Fruit fly (Drosophila melanogaster) whole organism, adult: ENCODE results near the gene MED30.

Experiments used
- CG11617 ChIP-seq: fragments of 200-800 bp; sonication (Bioruptor generic); optimal IDR thresholded peaks from 2 replicates; lab custom pipeline; 2017; ENCODE audit warnings: mild to moderate bottlenecking, missing biosample characterization, missing genetic modification reagents, missing genetic modification characterization
- CG12768 ChIP-seq: fragments of 200-800 bp; sonication (Bioruptor generic); optimal IDR thresholded peaks from 2 replicates; lab custom pipeline; 2017; ENCODE audit warnings: missing biosample characterization, missing genetic modification characterization, mild to moderate bottlenecking, moderate library complexity, missing genetic modification reagents
- CG14711 ChIP-seq: fragments of 200-800 bp; sonication (Bioruptor generic); optimal IDR thresholded peaks from 2 replicates; lab custom pipeline; 2018; ENCODE audit warnings: missing biosample characterization, mild to moderate bottlenecking, missing genetic modification characterization, moderate library complexity
- CG1620 ChIP-seq: fragments of 200-800 bp; sonication (Bioruptor generic); optimal IDR thresholded peaks from 2 replicates; lab custom pipeline; 2016; ENCODE audit warnings: missing biosample characterization, missing genetic modification characterization
- CG33017 ChIP-seq: fragments of 200-800 bp; sonication (Bioruptor generic); optimal IDR thresholded peaks from 2 replicates; lab custom pipeline; 2018; ENCODE audit warnings: missing biosample characterization, mild to moderate bottlenecking, missing genetic modification characterization, moderate library complexity
- CG5204 ChIP-seq: fragments of 200-800 bp; sonication (Bioruptor generic); optimal IDR thresholded peaks from 2 replicates; lab custom pipeline; 2016; ENCODE audit warnings: missing biosample characterization, missing genetic modification characterization
- CG7045 ChIP-seq: fragments of 200-800 bp; sonication (Bioruptor generic); optimal IDR thresholded peaks from 2 replicates; lab custom pipeline; 2017; ENCODE audit warnings: missing biosample characterization, mild to moderate bottlenecking, missing genetic modification characterization
- CG7101 ChIP-seq: fragments of 200-800 bp; sonication (Bioruptor generic); optimal IDR thresholded peaks from 2 replicates; lab custom pipeline; 2018; ENCODE audit warnings: missing biosample characterization, mild to moderate bottlenecking, missing genetic modification characterization, moderate library complexity
- Clk ChIP-seq: fragments of 200-800 bp; sonication (Bioruptor generic); optimal IDR thresholded peaks from 2 replicates; lab custom pipeline; 2017; ENCODE audit warnings: missing biosample characterization, missing genetic modification characterization
- Crg-1 ChIP-seq: fragments of 200-800 bp; sonication (Bioruptor generic); optimal IDR thresholded peaks from 2 replicates; lab custom pipeline; 2016; ENCODE audit warnings: missing biosample characterization, missing genetic modification characterization
- Hr96 ChIP-seq: fragments of 200-800 bp; sonication (Bioruptor generic); optimal IDR thresholded peaks from 2 replicates; lab custom pipeline; 2016; ENCODE audit warnings: missing biosample characterization, missing genetic modification characterization
- Mnt ChIP-seq: fragments of 200-800 bp; sonication (Bioruptor generic); optimal IDR thresholded peaks from 2 replicates; lab custom pipeline; 2016; ENCODE audit warnings: missing biosample characterization, mild to moderate bottlenecking, missing genetic modification characterization
- bab1 ChIP-seq: fragments of 200-800 bp; sonication (Bioruptor generic); optimal IDR thresholded peaks from 3 replicates; lab custom pipeline; 2019; ENCODE audit warnings: missing biosample characterization, mild to moderate bottlenecking, missing genetic modification characterization, moderate library complexity
- cic ChIP-seq: fragments of 200-800 bp; sonication (Bioruptor generic); optimal IDR thresholded peaks from 2 replicates; lab custom pipeline; 2017; ENCODE audit warnings: missing biosample characterization, mild to moderate bottlenecking, missing genetic modification characterization, moderate library complexity
- cnc ChIP-seq, 2 experiments: fragments of >200 bp; optimal IDR thresholded peaks; 2 replicates each; lab custom pipeline; 2017
- kay ChIP-seq: fragments of 200-800 bp; sonication (Bioruptor generic); peaks from one replicate; lab custom pipeline; 2016; ENCODE audit warnings: missing biosample characterization, missing genetic modification characterization, borderline replicate concordance
- ovo ChIP-seq: fragments of 200-800 bp; sonication (Bioruptor generic); optimal IDR thresholded peaks from 2 replicates; lab custom pipeline; 2016; ENCODE audit warnings: missing biosample characterization, missing genetic modification characterization
- pad ChIP-seq: fragments of 200-800 bp; sonication (Bioruptor generic); optimal IDR thresholded peaks from 3 replicates; lab custom pipeline; 2017; ENCODE audit warnings: missing biosample characterization, missing genetic modification characterization, mild to moderate bottlenecking, moderate library complexity, missing genetic modification reagents
- tj ChIP-seq: fragments of 200-800 bp; sonication (Bioruptor generic); optimal IDR thresholded peaks from 3 replicates; lab custom pipeline; 2017; ENCODE audit warnings: missing biosample characterization, mild to moderate bottlenecking, missing genetic modification characterization, moderate library complexity
- toe ChIP-seq: fragments of 200-800 bp; sonication (Bioruptor generic); optimal IDR thresholded peaks from 2 replicates; lab custom pipeline; 2016; ENCODE audit warnings: missing biosample characterization, missing genetic modification characterization

MED30 gene

DNA sequence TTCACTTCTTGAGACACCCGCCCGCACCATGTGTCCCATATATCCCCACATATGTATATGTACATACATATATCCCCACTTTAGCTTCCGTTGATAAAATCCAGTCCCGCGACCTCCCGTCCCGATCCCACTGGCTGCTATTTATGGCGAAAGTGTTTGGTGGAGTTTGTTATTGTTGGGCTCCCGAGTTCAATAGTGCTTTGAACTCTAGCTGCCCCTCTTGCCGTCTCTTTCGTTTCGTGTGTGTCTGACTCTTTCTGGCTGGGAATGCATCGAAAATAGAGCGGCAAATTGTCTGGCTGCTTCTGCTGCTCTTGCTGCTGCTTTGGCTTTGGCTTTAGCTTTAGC lies 18.9 kb downstream of the MED30 start:
- TF ChIP-seq CG5204 (GFP tag; lab: Kevin White, UChicago) = no peak
- TF ChIP-seq Mnt (GFP tag; lab: Kevin White, UChicago) = no peak
- no peak for TF ChIP-seq ovo (GFP tag; lab: Kevin White, UChicago)
- no peak for TF ChIP-seq CG1620 (GFP tag; lab: Kevin White, UChicago)
- TF ChIP-seq bab1 = no peak
- no peak for TF ChIP-seq toe (GFP tag; lab: Kevin White, UChicago)
- no peak for TF ChIP-seq CG12768 (GFP tag; lab: Kevin White, UChicago)
- TF ChIP-seq tj = no peak
- TF ChIP-seq Clk (GFP tag; lab: Kevin White, UChicago) = no peak
- TF ChIP-seq pad = no peak
- TF ChIP-seq cnc (optimal IDR thresholded peaks at IDR 0.05; lab: Kevin White, UChicago) = no peak
- TF ChIP-seq kay = no peak
- no peak for TF ChIP-seq Hr96
- TF ChIP-seq CG7101 (tag; lab: Kevin White, UChicago) = no peak
- no peak for TF ChIP-seq CG7045 (GFP tag; lab: Kevin White, UChicago)
- TF ChIP-seq CG14711 = no peak
- TF ChIP-seq CG33017 (tag; lab: Kevin White, UChicago) = no peak
- TF ChIP-seq Crg-1 (GFP tag; lab: Kevin White, UChicago) = no peak
- TF ChIP-seq cic = no peak

DNA sequence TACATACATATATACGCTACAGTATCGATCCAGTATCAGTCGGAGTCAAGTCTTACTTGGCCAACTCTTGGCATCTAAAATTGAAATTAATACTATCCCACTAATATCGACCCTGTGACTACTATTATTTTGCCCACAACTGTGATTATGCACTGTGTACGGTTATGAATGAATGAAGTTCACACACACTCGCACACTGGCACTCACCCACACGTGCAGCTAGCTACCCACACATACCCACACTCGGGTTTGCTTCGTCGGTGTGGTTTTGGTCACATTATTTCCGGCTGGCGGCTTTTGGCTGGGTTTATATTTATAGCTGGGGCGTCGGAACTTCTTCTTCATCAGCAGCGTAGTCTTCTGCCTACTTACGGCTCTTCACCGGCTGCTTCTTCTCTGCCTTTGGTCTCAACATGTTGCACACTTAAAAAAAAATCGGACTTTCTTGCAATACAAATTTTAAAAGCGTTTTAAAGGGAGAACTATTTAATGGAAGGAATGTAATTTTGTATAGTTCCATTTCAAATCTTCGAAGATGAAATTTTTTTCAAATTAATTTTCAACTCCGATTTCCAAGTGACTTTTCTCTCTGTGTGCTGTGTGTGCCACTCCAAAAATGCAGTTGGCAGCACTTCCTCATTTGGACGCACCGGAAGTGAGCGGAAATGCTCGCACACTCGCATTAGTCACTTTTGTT lies 19.4 kb downstream of the MED30 start:
- TF ChIP-seq CG7045 (GFP tag; lab: Kevin White, UChicago) (no peak), tj (no peak), CG7101 (tag; lab: Kevin White, UChicago) (peak; percentile 13), CG5204 (GFP tag; lab: Kevin White, UChicago) (peak; percentile 14), cic (no peak), Hr96 (peak; percentile 15)

DNA sequence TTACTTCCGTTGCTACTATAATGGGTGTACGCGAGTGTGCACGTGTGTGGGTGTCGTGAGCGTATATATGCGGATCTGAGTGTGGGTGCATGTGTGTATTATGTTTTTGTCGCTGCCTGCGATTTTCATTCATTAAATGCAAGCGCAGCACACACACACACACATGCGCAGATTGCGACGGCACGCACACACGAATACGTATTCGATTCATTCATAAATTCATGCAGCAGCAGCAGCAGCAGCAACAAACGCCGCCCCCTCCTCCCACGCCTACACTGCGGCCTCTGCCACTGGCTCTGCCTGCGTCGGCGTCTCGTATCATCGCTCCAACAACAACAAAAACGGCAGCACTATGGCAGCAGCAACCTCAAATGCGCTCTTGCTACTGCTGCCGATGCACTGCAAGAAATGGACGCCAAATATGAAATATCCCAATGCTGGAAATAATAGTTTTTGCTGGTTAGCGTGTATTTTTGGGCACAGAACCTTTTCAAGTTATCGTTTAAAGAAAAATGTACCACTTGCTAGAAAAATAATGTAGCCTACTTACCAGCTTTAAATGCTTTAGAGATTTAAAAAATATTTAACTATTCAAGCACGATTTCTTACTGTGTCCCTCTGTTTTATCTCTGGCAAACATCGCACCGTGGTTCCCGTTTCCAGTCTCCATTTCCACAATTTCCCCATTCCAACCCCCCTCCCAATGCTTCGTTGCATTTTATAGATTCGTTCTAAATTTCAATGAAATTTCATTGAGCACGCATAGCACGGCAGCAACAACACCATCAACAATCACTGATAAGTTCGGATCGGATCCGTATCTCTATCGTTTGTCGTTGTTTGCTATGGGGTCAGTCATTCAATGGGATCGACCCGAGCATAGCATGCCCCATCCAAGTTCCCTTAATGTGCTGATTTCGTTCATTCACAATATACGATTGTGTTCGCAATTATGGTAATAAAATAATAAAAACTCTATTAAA lies 20.3 kb downstream of the MED30 start:
- TF ChIP-seq cic = peak; percentile 96
- TF ChIP-seq CG7101 (tag; lab: Kevin White, UChicago) = peak; percentile 31
- TF ChIP-seq Mnt (GFP tag; lab: Kevin White, UChicago) = no peak
- TF ChIP-seq kay = no peak
- peak; percentile 63 for TF ChIP-seq CG5204 (GFP tag; lab: Kevin White, UChicago)
- TF ChIP-seq Clk (GFP tag; lab: Kevin White, UChicago) = peak; percentile 13
- TF ChIP-seq toe (GFP tag; lab: Kevin White, UChicago) = peak; percentile 32
- no peak for TF ChIP-seq pad
- TF ChIP-seq ovo (GFP tag; lab: Kevin White, UChicago) = no peak
- no peak for TF ChIP-seq CG1620 (GFP tag; lab: Kevin White, UChicago)
- TF ChIP-seq CG14711 = peak; percentile 27
- TF ChIP-seq bab1 = no peak
- no peak for TF ChIP-seq CG12768 (GFP tag; lab: Kevin White, UChicago)
- no peak for TF ChIP-seq cnc (optimal IDR thresholded peaks at IDR 0.05; lab: Kevin White, UChicago)
- TF ChIP-seq Crg-1 (GFP tag; lab: Kevin White, UChicago) = no peak
- TF ChIP-seq tj = peak; percentile 38
- TF ChIP-seq CG33017 (tag; lab: Kevin White, UChicago) = no peak
- peak; percentile 19 for TF ChIP-seq Hr96
- no peak for TF ChIP-seq CG11617 (GFP tag; lab: Kevin White, UChicago)
- peak; percentile 38 for TF ChIP-seq CG7045 (GFP tag; lab: Kevin White, UChicago)

DNA sequence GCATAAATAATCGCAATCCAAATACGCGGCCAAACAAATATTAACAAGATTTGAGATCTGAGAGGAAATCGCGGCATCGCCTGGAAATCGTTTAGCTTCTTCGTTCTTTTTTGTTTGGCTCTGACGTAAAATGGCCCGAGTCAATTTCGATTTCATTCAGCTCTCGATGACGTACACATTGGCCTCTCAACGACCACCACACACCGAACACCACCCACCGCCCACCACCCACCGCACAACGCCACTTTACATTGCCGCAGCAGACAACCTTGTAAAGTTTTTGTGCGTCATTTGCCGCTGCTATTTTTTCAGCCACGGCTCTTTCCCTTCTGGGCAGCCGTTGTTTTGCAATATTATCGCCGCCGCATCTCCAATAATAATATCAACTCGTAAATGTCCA lies 21.8 kb downstream of the MED30 start:
- TF ChIP-seq CG14711 = no peak
- TF ChIP-seq Mnt (GFP tag; lab: Kevin White, UChicago) = no peak
- no peak for TF ChIP-seq CG33017 (tag; lab: Kevin White, UChicago)

DNA sequence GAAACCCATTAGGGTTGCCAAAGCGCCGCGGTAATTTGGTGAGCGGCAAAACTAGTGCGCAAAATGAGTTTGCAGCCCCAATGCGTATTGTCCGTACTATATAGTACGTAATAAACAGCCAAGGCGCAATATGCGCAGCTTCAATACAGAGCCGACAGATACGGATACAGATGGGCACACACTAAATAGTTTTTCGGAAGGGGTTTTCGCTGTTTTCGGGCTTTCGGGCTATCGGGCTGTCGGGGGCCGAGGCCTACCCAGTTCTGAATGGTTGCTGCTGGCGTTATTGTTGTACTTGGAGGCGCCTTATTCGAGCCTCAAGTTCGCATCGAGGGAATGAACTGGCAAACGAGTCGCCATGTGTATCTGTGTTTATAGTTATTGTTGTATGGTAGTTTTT lies 23.2 kb downstream of the MED30 start:
- TF ChIP-seq cic (peak; percentile 35), CG14711 (peak; percentile 17), ovo (GFP tag; lab: Kevin White, UChicago) (no peak)

DNA sequence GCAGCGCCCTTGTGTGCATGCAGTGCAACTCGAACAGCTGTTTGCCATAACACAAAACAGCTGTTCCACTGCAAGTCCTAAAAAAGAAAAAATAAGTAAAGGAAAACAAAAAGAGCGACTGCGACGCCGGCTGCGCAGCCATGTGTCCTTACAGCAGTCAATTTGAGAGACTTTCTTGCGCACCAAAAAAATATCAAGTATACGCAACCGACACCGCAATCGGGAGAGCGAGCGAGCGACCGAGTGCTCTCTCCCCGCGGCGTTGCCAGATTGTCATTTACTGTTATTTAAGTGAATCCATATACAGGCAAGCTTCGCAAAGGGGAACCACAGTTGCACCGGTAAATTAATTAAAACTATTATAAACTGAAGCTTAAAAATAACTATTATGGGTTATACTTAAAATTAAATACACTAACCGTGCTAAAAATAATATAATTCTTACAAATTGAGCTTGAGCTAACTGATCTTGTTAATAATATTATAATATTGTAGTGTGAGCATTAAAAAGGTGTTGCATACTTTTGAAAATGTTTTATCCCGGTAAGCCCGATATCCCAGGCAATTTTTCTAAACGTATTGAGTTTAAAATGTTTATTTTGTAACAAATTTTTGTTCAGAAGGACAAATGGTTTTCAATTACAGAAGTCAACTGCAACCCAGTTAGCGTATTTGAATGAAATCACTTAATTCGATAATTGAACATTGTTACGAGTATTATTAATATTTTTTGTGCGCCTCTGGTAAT lies 23.8 kb downstream of the MED30 start:
- TF ChIP-seq Clk (GFP tag; lab: Kevin White, UChicago) (no peak), CG12768 (GFP tag; lab: Kevin White, UChicago) (no peak), CG11617 (GFP tag; lab: Kevin White, UChicago) (peak; percentile 20), CG7101 (tag; lab: Kevin White, UChicago) (peak; percentile 39), Mnt (GFP tag; lab: Kevin White, UChicago) (peak; percentile 26), toe (GFP tag; lab: Kevin White, UChicago) (peak; percentile 55), CG7045 (GFP tag; lab: Kevin White, UChicago) (peak; percentile 18), CG5204 (GFP tag; lab: Kevin White, UChicago) (peak; percentile 72), ovo (GFP tag; lab: Kevin White, UChicago) (peak; percentile 37), CG33017 (tag; lab: Kevin White, UChicago) (peak; percentile 14), Hr96 (peak; percentile 54), Crg-1 (GFP tag; lab: Kevin White, UChicago) (no peak), kay (peak; percentile 76), CG14711 (no peak), CG1620 (GFP tag; lab: Kevin White, UChicago) (peak; percentile 14), tj (no peak), cic (peak; percentile 7)
